Worm (Caenorhabditis elegans) whole organism, L4 larva: Measurements from ENCODE around the gene srsx-31.

ENCODE experiments used
- F10B5.3 ChIP-seq: sonication (generic microtip); optimal IDR thresholded peaks from 2 replicates; lab custom pipeline; 2016; ENCODE audit warnings: mild to moderate bottlenecking, missing genetic modification characterization, missing compliant biosample characterization
- T26A8.4 ChIP-seq: fragments of 200-800 bp; sonication (Bioruptor generic); IDR thresholded peaks from 2 replicates; pipeline ENCODE4 v1.3.6; 2022; ENCODE audit warnings: missing genetic modification characterization, missing compliant biosample characterization
- ceh-20 ChIP-seq: fragments of 200-800 bp; sonication (Bioruptor generic); IDR thresholded peaks from 2 replicates; pipeline ENCODE4 v1.3.6; 2022; ENCODE audit warnings: missing genetic modification reagents, missing genetic modification characterization, missing compliant biosample characterization
- ctbp-1 ChIP-seq: fragments of 200-800 bp; sonication (Bioruptor generic); IDR thresholded peaks from 2 replicates; pipeline ENCODE4 v1.3.6; 2022; ENCODE audit warnings: missing genetic modification reagents, missing genetic modification characterization, missing compliant biosample characterization
- daf-8 ChIP-seq: fragments of 200-800 bp; sonication (Bioruptor generic); IDR thresholded peaks from 2 replicates; pipeline ENCODE4 v1.3.6; 2022; ENCODE audit warnings: missing genetic modification characterization, missing compliant biosample characterization
- dmd-6 ChIP-seq: fragments of 200-800 bp; sonication (Bioruptor generic); IDR thresholded peaks from 2 replicates; pipeline ENCODE4 v1.3.6; 2022; ENCODE audit warnings: missing genetic modification reagents, missing genetic modification characterization, missing compliant biosample characterization
- gei-8 ChIP-seq: fragments of 200-800 bp; sonication (Bioruptor generic); optimal IDR thresholded peaks from 2 replicates; lab custom pipeline; 2018; ENCODE audit warnings: mild to moderate bottlenecking, missing genetic modification characterization, missing compliant biosample characterization
- jun-1 ChIP-seq: fragments of 150-350 bp; optimal IDR thresholded peaks from 2 replicates; lab custom pipeline; 2014; ENCODE audit warnings: missing biosample characterization, missing genetic modification reagents, missing genetic modification characterization
- nhr-102 ChIP-seq: sonication (generic microtip); optimal IDR thresholded peaks from 2 replicates; lab custom pipeline; 2016; ENCODE audit warnings: mild to moderate bottlenecking, missing genetic modification characterization, moderate library complexity, missing compliant biosample characterization
- skn-1 ChIP-seq: fragments of 150-350 bp; optimal IDR thresholded peaks from 2 replicates; lab custom pipeline; 2014; ENCODE audit warnings: missing biosample characterization, missing genetic modification characterization
- tag-97 ChIP-seq: fragments of 200-800 bp; sonication (Bioruptor generic); IDR thresholded peaks from 2 replicates; pipeline ENCODE4 v1.3.6; 2022; ENCODE audit warnings: missing genetic modification characterization, missing compliant biosample characterization
- unc-62 ChIP-seq, 3 experiments: fragments of 150-350 bp in 1 of 3; sonication (generic microtip); optimal IDR thresholded peaks in 2 of 3; peaks in 1 of 3; 1 replicate in 1 of 3; 2 replicates in 2 of 3; lab custom pipeline; 2014 to 2017; ENCODE audit warnings: missing biosample characterization in 3 of 3, missing genetic modification characterization in 3 of 3, missing genetic modification reagents in 3 of 3, missing genotype in 1 of 3

srsx-31 gene

ce11 chrV:11211323-11211722, 43.6 kb downstream of the srsx-31 start:
- TF ChIP-seq gei-8 (GFP tag; lab: Kevin White, UChicago): no peak
- TF ChIP-seq unc-62 (GFP tag; optimal IDR thresholded peaks at IDR 0.05 in 1 of 2; lab: Kevin White, UChicago): peak in 1 of 2 experiments; percentile 44
- no peak for TF ChIP-seq unc-62 (tag; optimal IDR thresholded peaks at IDR 0.05; lab: Kevin White, UChicago)
- TF ChIP-seq dmd-6 (GFP tag; lab: Robert Waterston, UW): no peak

ce11 chrV:11209452-11210188, 45.3 kb downstream of the srsx-31 start:
- no peak for TF ChIP-seq ctbp-1 (GFP tag; lab: Robert Waterston, UW)
- TF ChIP-seq unc-62 (GFP tag; optimal IDR thresholded peaks at IDR 0.05 in 1 of 2; lab: Kevin White, UChicago): peak in 1 of 2 experiments; percentile 92
- no peak for TF ChIP-seq unc-62 (tag; optimal IDR thresholded peaks at IDR 0.05; lab: Kevin White, UChicago)

- no peak for TF ChIP-seq jun-1 (tag; lab: Kevin White, UChicago)
- TF ChIP-seq tag-97 (GFP tag; lab: Robert Waterston, UW): no peak
- TF ChIP-seq gei-8 (GFP tag; lab: Kevin White, UChicago): no peak
- TF ChIP-seq ceh-20 (GFP tag; lab: Robert Waterston, UW): no peak
- TF ChIP-seq T26A8.4 (GFP tag; lab: Robert Waterston, UW): no peak
Measured at ce11 chrV:11206467-11206866, 48.4 kb downstream of the srsx-31 start.

ce11 chrV:11204452-11204851, 50.4 kb downstream of the srsx-31 start:
- TF ChIP-seq nhr-102 (tag; lab: Kevin White, UChicago) (no peak), skn-1 (tag; lab: Kevin White, UChicago) (no peak), unc-62 (GFP tag; optimal IDR thresholded peaks at IDR 0.05 in 1 of 2; lab: Kevin White, UChicago) (peak in 1 of 2 experiments; percentile 58), unc-62 (tag; optimal IDR thresholded peaks at IDR 0.05; lab: Kevin White, UChicago) (no peak), F10B5.3 (tag; lab: Kevin White, UChicago) (no peak), daf-8 (GFP tag; lab: Robert Waterston, UW) (no peak)
